Worm (Caenorhabditis elegans): ENCODE data around the gene C01G6.4.
A peak's percentile ranks its signal among the peaks of the same experiment; 100 is the strongest.

The C01G6.4 gene

ce11 chrII:9232493-9232892, 40.3 kb downstream of the C01G6.4 start:
- TF ChIP-seq lin-15B (tag; optimal IDR thresholded peaks at IDR 0.05) (no peak), blmp-1 (tag; optimal IDR thresholded peaks at IDR 0.05) (peak; percentile 99)

ce11 chrII:9231240-9231639, 41.6 kb downstream of the C01G6.4 start, which contains the start of gene gst-13:
Gene gst-13, plus strand, starts transcription at chrII:9231457.
- peak; percentile 39 for TF ChIP-seq nhr-20 (tag; optimal IDR thresholded peaks at IDR 0.05)
- TF ChIP-seq blmp-1 (tag; optimal IDR thresholded peaks at IDR 0.05): peak; percentile 64
- peak in 1 of 2 experiments; percentile 34 for TF ChIP-seq lin-35 (GFP tag; optimal IDR thresholded peaks at IDR 0.05)
- TF ChIP-seq nhr-71 (tag; optimal IDR thresholded peaks at IDR 0.05): peak; percentile 6
- TF ChIP-seq skn-1 (tag; optimal IDR thresholded peaks at IDR 0.05): peak; percentile 67
- peak; percentile 61 for TF ChIP-seq elt-2 (tag; optimal IDR thresholded peaks at IDR 0.05)
- no peak for TF ChIP-seq isw-1 (GFP tag; IDR thresholded peaks at IDR 0.05)
- TF ChIP-seq unc-62 (GFP tag; optimal IDR thresholded peaks at IDR 0.05): no peak
- peak in 2 of 6 experiments; percentile 8 to 46 for TF ChIP-seq elt-3 (tag; optimal IDR thresholded peaks at IDR 0.05)
- peak; percentile 64 for TF ChIP-seq lin-14 (GFP tag; optimal IDR thresholded peaks at IDR 0.05)
- TF ChIP-seq efl-3 (GFP tag; optimal IDR thresholded peaks at IDR 0.05): no peak
- no peak for TF ChIP-seq swsn-7 (tag; optimal IDR thresholded peaks at IDR 0.05)

- TF ChIP-seq rnt-1 (tag; optimal IDR thresholded peaks at IDR 0.05) (no peak), efl-1 (optimal IDR thresholded peaks at IDR 0.05) (no peak), efl-1 (GFP tag; optimal IDR thresholded peaks at IDR 0.05 in 1 of 2) (peak in 1 of 2 experiments; percentile 55)
Observed at ce11 chrII:9227134-9227533, 45.7 kb downstream of the C01G6.4 start, which contains the start of gene abu-14. Gene abu-14, minus strand, starts transcription at chrII:9227214.

- TF ChIP-seq egl-27 (tag; optimal IDR thresholded peaks at IDR 0.05): no peak
- TF ChIP-seq C16A3.4 (tag; optimal IDR thresholded peaks at IDR 0.05): no peak
- no peak for TF ChIP-seq unc-98 (GFP tag; IDR thresholded peaks at IDR 0.05)
- no peak for TF ChIP-seq fkh-10 (GFP tag; optimal IDR thresholded peaks at IDR 0.05)
- TF ChIP-seq fkh-4 (tag; optimal IDR thresholded peaks at IDR 0.05; ENCODE audit: borderline replicate concordance): no peak
- TF ChIP-seq fkh-8 (tag; optimal IDR thresholded peaks at IDR 0.05): no peak
- TF ChIP-seq dpl-1 (GFP tag; optimal IDR thresholded peaks at IDR 0.05): peak in 1 of 3 experiments; percentile 23
- TF ChIP-seq nhr-84 (tag; optimal IDR thresholded peaks at IDR 0.05): no peak
- no peak for TF ChIP-seq hlh-17 (GFP tag; optimal IDR thresholded peaks at IDR 0.05; ENCODE audit: borderline replicate concordance)
- TF ChIP-seq unc-62 (GFP tag; optimal IDR thresholded peaks at IDR 0.05): no peak
- no peak for TF ChIP-seq ceh-82 (tag; optimal IDR thresholded peaks at IDR 0.05)
- no peak for TF ChIP-seq lsy-2 (tag; optimal IDR thresholded peaks at IDR 0.05)
- peak in 1 of 2 experiments; percentile 5 for TF ChIP-seq lin-35 (GFP tag; optimal IDR thresholded peaks at IDR 0.05)
- no peak for TF ChIP-seq nhr-47 (tag; optimal IDR thresholded peaks at IDR 0.05)
Observed at ce11 chrII:9222969-9223368, 49.9 kb downstream of the C01G6.4 start, which contains the start of gene ZK1067.3. Gene ZK1067.3, plus strand, starts transcription at chrII:9223269.

Data from whole organism, L1 larva.